Fruit fly (Drosophila melanogaster): Measurements from ENCODE around the gene Jwa.

Gene Jwa

dm6 chr2L:18658108-18658507, 47.4 kb downstream of the Jwa start (continued):
- TF ChIP-seq nom (GFP tag; optimal IDR thresholded peaks at IDR 0.05) = no peak
- no peak for TF ChIP-seq Ets65A (GFP tag)
- TF ChIP-seq CG7928 (GFP tag; optimal IDR thresholded peaks at IDR 0.05) = no peak
- TF ChIP-seq CG11093 (GFP tag; IDR thresholded peaks at IDR 0.05) = no peak
- no peak for TF ChIP-seq CG17802 (tag; optimal IDR thresholded peaks at IDR 0.05)
- no peak for TF ChIP-seq Spps (tag; optimal IDR thresholded peaks at IDR 0.05)
- no peak for TF ChIP-seq CG3065 (GFP tag; optimal IDR thresholded peaks at IDR 0.05)
- TF ChIP-seq tll (GFP tag; optimal IDR thresholded peaks at IDR 0.05) = no peak
- TF ChIP-seq CG6765 (GFP tag; optimal IDR thresholded peaks at IDR 0.05) = no peak
- TF ChIP-seq CG18262 (tag; optimal IDR thresholded peaks at IDR 0.05) = peak; percentile 26
- TF ChIP-seq YL-1 (GFP tag; optimal IDR thresholded peaks at IDR 0.05) = no peak
- TF ChIP-seq CG4424 (GFP tag; optimal IDR thresholded peaks at IDR 0.05) = no peak
- TF ChIP-seq Sox100B (GFP tag; optimal IDR thresholded peaks at IDR 0.05) = peak; percentile 36
- no peak for TF ChIP-seq CG30020 (tag; optimal IDR thresholded peaks at IDR 0.05)
- TF ChIP-seq CG12744 (GFP tag; optimal IDR thresholded peaks at IDR 0.05) = no peak
- TF ChIP-seq fu2 (GFP tag; optimal IDR thresholded peaks at IDR 0.05) = no peak
- no peak for TF ChIP-seq unpg (GFP tag; optimal IDR thresholded peaks at IDR 0.05)
- TF ChIP-seq sna (GFP tag; IDR thresholded peaks at IDR 0.05; ENCODE audit: partially characterized antibody) = no peak
- peak; percentile 35 for TF ChIP-seq CG6854 (GFP tag; optimal IDR thresholded peaks at IDR 0.05)
- TF ChIP-seq Dbx (GFP tag; IDR thresholded peaks at IDR 0.05) = no peak
- no peak for TF ChIP-seq bowl (GFP tag; IDR thresholded peaks at IDR 0.05)
- TF ChIP-seq unc-4 (GFP tag; IDR thresholded peaks at IDR 0.05; ENCODE audit: partially characterized antibody) = no peak
- TF ChIP-seq btn (GFP tag; optimal IDR thresholded peaks at IDR 0.05) = no peak
- TF ChIP-seq Ssrp (tag; optimal IDR thresholded peaks at IDR 0.05) = no peak
- TF ChIP-seq BtbVII (GFP tag; optimal IDR thresholded peaks at IDR 0.05) = peak; percentile 8
- 0 out of 3 replicates have a peak, but pooled peaks have one; percentile 26 for TF ChIP-seq CG7357 (GFP tag; IDR thresholded peaks at IDR 0.05)
- TF ChIP-seq klu (GFP tag; IDR thresholded peaks at IDR 0.05) = no peak
- no peak for TF ChIP-seq CG10979 (tag; optimal IDR thresholded peaks at IDR 0.05)
- TF ChIP-seq emc (GFP tag; optimal IDR thresholded peaks at IDR 0.05) = no peak
- no peak for TF ChIP-seq CG17829 (tag; optimal IDR thresholded peaks at IDR 0.05)
- TF ChIP-seq CG9876 (GFP tag; optimal IDR thresholded peaks at IDR 0.05) = no peak
- no peak for TF ChIP-seq CG34422 (GFP tag; IDR thresholded peaks at IDR 0.05)
- TF ChIP-seq Xbp1 (GFP tag; optimal IDR thresholded peaks at IDR 0.05) = no peak
- TF ChIP-seq Drgx (GFP tag; IDR thresholded peaks at IDR 0.05) = no peak
- TF ChIP-seq cg (GFP tag; optimal IDR thresholded peaks at IDR 0.05) = no peak
- no peak for TF ChIP-seq CG3163 (GFP tag; optimal IDR thresholded peaks at IDR 0.05)
- TF ChIP-seq ash1 (GFP tag; optimal IDR thresholded peaks at IDR 0.05) = no peak
- no peak for TF ChIP-seq gce (GFP tag; IDR thresholded peaks at IDR 0.05)
- no peak for TF ChIP-seq luna (GFP tag; optimal IDR thresholded peaks at IDR 0.05)
- no peak for TF ChIP-seq tna (GFP tag; IDR thresholded peaks at IDR 0.05; ENCODE audit: partially characterized antibody)
- TF ChIP-seq CG4730 (GFP tag; IDR thresholded peaks at IDR 0.05) = no peak
- TF ChIP-seq CG6254 (GFP tag; optimal IDR thresholded peaks at IDR 0.05) = no peak
- TF ChIP-seq CG10366 (GFP tag; IDR thresholded peaks at IDR 0.05) = no peak
- TF ChIP-seq sisA (GFP tag; IDR thresholded peaks at IDR 0.05) = no peak
- TF ChIP-seq vnd (GFP tag; IDR thresholded peaks at IDR 0.05; ENCODE audit: partially characterized antibody) = no peak
- TF ChIP-seq sens (GFP tag) = peak; percentile 54
- TF ChIP-seq ap (GFP tag; IDR thresholded peaks at IDR 0.05) = no peak
- no peak for TF ChIP-seq cato (GFP tag; optimal IDR thresholded peaks at IDR 0.05; ENCODE audit: borderline replicate concordance)
- no peak for TF ChIP-seq Lhr (GFP tag; optimal IDR thresholded peaks at IDR 0.05)
- TF ChIP-seq insv (GFP tag; optimal IDR thresholded peaks at IDR 0.05) = no peak
- TF ChIP-seq CG2875 (GFP tag; optimal IDR thresholded peaks at IDR 0.05) = no peak
- TF ChIP-seq seq (GFP tag; IDR thresholded peaks at IDR 0.05) = no peak

All from whole organism, embryonic.